Fruit fly (Drosophila melanogaster) whole organism: ENCODE results near the gene CRAT.
A peak's percentile ranks its signal among the peaks of the same experiment; 100 is the strongest.

ENCODE experiments used
- CG8478 ChIP-seq: fragments of >200 bp; optimal IDR thresholded peaks from 2 replicates; lab custom pipeline; 2018; ENCODE audit warnings: inconsistent platforms
- Dll ChIP-seq: fragments of >200 bp; optimal IDR thresholded peaks from 2 replicates; lab custom pipeline; 2017
- EcR ChIP-seq, 2 experiments: fragments of >200 bp; optimal IDR thresholded peaks; 2 replicates each; lab custom pipeline; 2017; ENCODE audit warnings: missing biosample characterization in 2 of 2, missing genetic modification characterization in 2 of 2, missing genetic modification reagents in 2 of 2
- pan ChIP-seq: fragments of >200 bp; optimal IDR thresholded peaks from 2 replicates; lab custom pipeline; 2017
- psq ChIP-seq: fragments of >200 bp; optimal IDR thresholded peaks from 2 replicates; lab custom pipeline; 2017
- usp ChIP-seq: fragments of >200 bp; optimal IDR thresholded peaks from 2 replicates; lab custom pipeline; 2017; ENCODE audit warnings: missing biosample characterization, missing genetic modification characterization, mixed read lengths

The CRAT gene

DNA sequence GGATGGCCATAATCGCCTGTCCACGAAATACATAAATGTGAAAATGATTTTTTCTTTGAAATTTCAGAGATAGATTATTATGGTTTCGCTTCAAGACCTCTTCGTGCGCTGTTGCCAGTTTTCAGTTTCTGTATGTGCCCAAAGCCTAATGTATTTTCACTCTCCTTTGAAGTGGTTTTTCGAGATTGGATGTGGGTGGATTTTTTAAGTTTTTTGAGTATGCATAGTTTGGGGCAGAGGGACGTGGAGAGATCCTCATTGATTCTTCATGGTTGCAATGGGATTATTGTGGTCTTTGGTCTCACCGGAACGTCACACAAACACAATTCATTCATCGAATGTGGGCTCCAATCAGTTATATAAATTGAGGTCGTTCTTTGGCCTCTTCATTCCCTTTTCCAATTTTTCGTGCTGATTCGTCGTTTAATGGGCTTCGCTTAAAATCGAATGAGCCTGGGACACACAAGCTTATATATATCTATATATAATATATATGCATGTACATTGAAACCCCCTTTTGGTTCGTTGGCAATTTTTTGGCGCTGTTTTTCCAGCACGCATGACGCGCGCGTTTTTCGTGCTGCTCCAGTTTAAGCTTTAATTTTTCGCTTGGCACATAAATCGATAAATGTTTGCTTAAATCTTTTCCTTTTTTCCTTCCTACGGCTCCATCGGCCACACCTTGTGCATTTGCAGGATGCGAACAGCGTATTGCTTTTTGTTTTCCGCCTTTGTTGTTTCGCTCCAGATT lies 35.8 kb upstream of the CRAT start:
- TF ChIP-seq Dll (lab: Kevin White, UChicago): no peak
- no peak for TF ChIP-seq CG8478 (lab: Kevin White, UChicago)
- no peak for TF ChIP-seq psq (lab: Kevin White, UChicago)
- no peak for TF ChIP-seq usp
- no peak for TF ChIP-seq EcR (GFP tag; optimal IDR thresholded peaks at IDR 0.05; lab: Kevin White, UChicago)
- TF ChIP-seq pan (lab: Kevin White, UChicago): no peak

DNA sequence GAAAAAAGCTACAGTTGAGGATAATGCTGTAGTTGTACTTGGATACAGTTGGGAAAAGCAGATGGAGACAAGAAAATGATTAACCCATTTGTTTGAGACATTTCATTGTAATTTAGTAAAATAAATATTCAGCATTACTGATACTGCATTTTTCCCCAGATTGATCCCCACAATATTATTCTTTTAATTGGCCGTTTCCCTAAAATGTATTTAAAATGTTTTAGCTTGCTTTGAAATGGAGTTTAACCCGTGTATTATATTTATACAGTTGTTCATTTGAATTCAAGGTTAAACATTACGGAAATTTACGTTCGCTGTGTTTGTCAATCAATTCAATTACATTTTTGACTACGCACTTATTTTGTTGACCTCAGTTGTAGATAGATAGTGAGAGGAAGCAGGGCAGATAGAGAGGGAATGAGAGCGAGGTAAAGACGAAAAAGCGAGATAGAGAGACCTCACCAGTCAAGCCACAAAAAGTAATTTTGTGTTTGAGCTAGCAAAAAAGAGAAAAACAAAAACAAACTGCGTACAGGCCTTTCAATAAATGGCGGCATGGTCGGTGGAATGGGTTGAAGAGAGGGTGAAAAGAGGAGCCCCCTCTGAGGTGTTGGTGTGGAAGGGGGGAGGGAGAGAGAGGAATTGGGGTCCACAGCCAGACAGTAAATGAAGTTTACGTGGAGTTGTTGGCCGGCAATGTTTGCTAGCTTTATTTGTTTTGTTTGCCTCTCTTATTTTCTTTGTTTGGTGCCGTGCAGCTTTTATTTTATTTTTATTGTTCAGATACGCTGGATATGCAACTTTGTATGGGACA lies 34.8 kb upstream of the CRAT start:
- TF ChIP-seq EcR (GFP tag; optimal IDR thresholded peaks at IDR 0.05; lab: Kevin White, UChicago) (peak in 1 of 2 experiments; percentile 81), pan (lab: Kevin White, UChicago) (no peak)

DNA sequence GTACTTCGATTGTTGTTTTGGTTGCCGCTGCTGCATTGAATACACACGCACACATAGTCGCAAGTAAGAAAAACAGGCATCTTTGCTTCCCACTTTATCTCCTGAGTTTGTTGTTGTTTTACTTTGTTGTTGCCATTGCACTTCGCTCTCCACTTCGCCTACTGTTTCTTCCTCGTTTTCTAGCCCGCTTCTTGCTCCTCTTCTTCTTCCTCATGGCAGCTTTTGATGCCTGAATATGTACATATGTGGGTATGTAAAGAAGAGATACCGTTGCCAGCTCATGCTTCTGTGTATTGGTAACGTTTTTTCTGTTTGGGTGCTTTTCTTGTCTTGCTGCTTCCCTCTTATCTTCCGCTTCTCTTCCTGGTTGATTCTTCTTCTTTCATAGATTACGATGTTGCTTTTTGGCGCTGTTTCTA lies 33.3 kb upstream of the CRAT start:
- TF ChIP-seq usp (no peak), EcR (GFP tag; optimal IDR thresholded peaks at IDR 0.05; lab: Kevin White, UChicago) (peak in 1 of 2 experiments; percentile 62), pan (lab: Kevin White, UChicago) (no peak), Dll (lab: Kevin White, UChicago) (no peak), psq (lab: Kevin White, UChicago) (no peak), CG8478 (lab: Kevin White, UChicago) (no peak)

DNA sequence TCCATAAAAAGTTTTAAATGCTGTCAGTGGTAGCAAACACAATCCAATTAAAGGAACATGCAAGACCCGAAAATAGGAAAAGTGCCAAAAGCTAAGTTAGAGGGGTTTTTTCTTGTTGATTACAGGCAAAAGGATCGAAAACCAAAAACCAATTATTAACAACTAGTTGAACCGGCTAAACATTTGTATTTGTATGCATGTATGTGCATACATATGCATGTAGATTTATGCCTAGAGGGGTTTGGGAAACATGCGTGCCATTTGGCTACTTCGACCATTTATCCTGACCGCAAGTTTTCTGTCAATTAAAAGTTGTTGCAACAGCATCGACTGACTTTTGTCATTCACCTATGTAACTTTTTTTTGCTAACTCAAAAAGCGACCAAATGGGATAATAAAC lies 32.6 kb upstream of the CRAT start:
- TF ChIP-seq pan (lab: Kevin White, UChicago) (no peak), Dll (lab: Kevin White, UChicago) (no peak), usp (no peak), CG8478 (lab: Kevin White, UChicago) (no peak), psq (lab: Kevin White, UChicago) (no peak), EcR (GFP tag; optimal IDR thresholded peaks at IDR 0.05; lab: Kevin White, UChicago) (no peak)

dm6 chr3R:6407544-6407943 lies 31.7 kb upstream of the CRAT start:
- TF ChIP-seq EcR (GFP tag; optimal IDR thresholded peaks at IDR 0.05; lab: Kevin White, UChicago): no peak
- TF ChIP-seq Dll (lab: Kevin White, UChicago): no peak
- no peak for TF ChIP-seq usp
- no peak for TF ChIP-seq pan (lab: Kevin White, UChicago)
- no peak for TF ChIP-seq CG8478 (lab: Kevin White, UChicago)
- TF ChIP-seq psq (lab: Kevin White, UChicago): no peak

DNA sequence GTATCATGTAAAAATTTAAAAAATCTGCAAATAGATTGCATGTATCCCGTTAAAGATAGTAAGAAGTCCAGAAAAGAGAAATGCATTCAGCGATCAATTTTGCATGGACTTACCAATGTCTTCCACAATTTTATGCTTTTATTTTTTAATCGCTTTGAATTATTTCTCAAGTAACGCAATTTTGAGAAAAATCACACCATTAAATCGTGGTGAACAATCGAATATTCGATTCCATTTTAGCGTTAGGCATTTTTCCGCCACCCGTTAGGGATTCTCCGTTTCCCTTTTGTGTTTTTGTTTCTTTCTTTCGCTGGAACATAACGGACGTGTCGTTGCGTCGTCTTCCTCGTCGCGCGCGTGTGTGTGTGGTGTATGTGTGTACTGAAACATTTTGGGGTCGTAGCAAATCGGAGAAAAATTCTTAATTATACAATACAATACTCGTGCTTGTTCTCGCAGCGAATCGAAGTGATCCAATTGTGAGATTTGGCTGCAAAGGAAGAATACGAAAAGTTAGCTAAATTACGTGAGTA lies 30.8 kb upstream of the CRAT start, which contains the start of gene gpp:
gpp (plus strand) TSS at position 290 of the 533 bp plus-strand sequence.
- no peak for TF ChIP-seq CG8478 (lab: Kevin White, UChicago)
- peak; percentile 21 for TF ChIP-seq psq (lab: Kevin White, UChicago)

dm6 chr3R:6405674-6406565 lies 30.1 kb upstream of the CRAT start, which contains the start of gene Dmtn:
Gene Dmtn, minus strand, starts transcription at chr3R:6405895.
- TF ChIP-seq usp (no peak), pan (lab: Kevin White, UChicago) (no peak), EcR (GFP tag; optimal IDR thresholded peaks at IDR 0.05; lab: Kevin White, UChicago) (no peak), Dll (lab: Kevin White, UChicago) (no peak), CG8478 (lab: Kevin White, UChicago) (no peak), psq (lab: Kevin White, UChicago) (no peak)

DNA sequence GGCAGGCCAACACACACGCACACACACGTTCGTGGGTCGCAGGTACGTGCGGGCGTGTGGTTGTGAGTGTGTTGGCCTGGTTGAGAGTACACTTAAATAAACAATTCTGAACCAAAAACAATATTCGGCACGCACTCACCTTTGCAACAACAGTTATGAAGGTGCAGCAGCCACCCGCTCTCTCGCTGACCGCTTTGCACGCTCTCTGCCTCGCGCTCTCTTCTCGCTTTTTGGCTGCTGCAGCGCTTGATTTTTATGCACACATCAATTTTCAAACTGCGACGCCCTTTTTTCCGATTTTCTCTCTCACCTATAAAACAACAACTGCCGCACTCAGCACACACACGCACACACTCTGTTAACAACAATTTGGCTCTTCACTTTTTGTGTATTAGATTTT lies 29.4 kb upstream of the CRAT start:
- TF ChIP-seq psq (lab: Kevin White, UChicago): no peak
- no peak for TF ChIP-seq EcR (GFP tag; optimal IDR thresholded peaks at IDR 0.05; lab: Kevin White, UChicago)
- no peak for TF ChIP-seq usp
- TF ChIP-seq CG8478 (lab: Kevin White, UChicago): no peak
- TF ChIP-seq Dll (lab: Kevin White, UChicago): no peak
- TF ChIP-seq pan (lab: Kevin White, UChicago): no peak

dm6 chr3R:6404174-6404573 lies 28.3 kb upstream of the CRAT start:
- TF ChIP-seq pan (lab: Kevin White, UChicago) (no peak), EcR (GFP tag; optimal IDR thresholded peaks at IDR 0.05; lab: Kevin White, UChicago) (no peak), usp (no peak), CG8478 (lab: Kevin White, UChicago) (no peak), psq (lab: Kevin White, UChicago) (no peak), Dll (lab: Kevin White, UChicago) (no peak)

dm6 chr3R:6403674-6404073 lies 27.8 kb upstream of the CRAT start:
- no peak for TF ChIP-seq psq (lab: Kevin White, UChicago)
